Worm (Caenorhabditis elegans) whole organism, L2 larva: ENCODE measurements around the gene fbxa-51.

Experiments
- F13H6.1 ChIP-seq: sonication (generic microtip); optimal IDR thresholded peaks from 2 replicates; lab custom pipeline; 2016; ENCODE audit warnings: missing genetic modification characterization, missing compliant biosample characterization
- R02D3.7 ChIP-seq: fragments of 150-350 bp; optimal IDR thresholded peaks from 2 replicates; lab custom pipeline; 2014; ENCODE audit warnings: missing biosample characterization, missing genetic modification characterization
- ama-1 ChIP-seq: fragments of 150-350 bp; optimal IDR thresholded peaks from 2 replicates; lab custom pipeline; 2018; ENCODE audit warnings: inconsistent platforms
- egl-27 ChIP-seq: sonication (generic microtip); optimal IDR thresholded peaks from 3 replicates; lab custom pipeline; 2017; ENCODE audit warnings: missing biosample characterization, missing genetic modification reagents, missing genetic modification characterization
- elt-1 ChIP-seq: fragments of 150-350 bp; optimal IDR thresholded peaks from 2 replicates; lab custom pipeline; 2014; ENCODE audit warnings: missing biosample characterization, missing genetic modification characterization
- gmeb-1 ChIP-seq: fragments of 150-350 bp; optimal IDR thresholded peaks from 2 replicates; lab custom pipeline; 2014; ENCODE audit warnings: missing biosample characterization, missing genetic modification characterization
- mdl-1 ChIP-seq, 2 experiments: fragments of 150-350 bp in 1 of 2; sonication (generic microtip) in 1 of 2; optimal IDR thresholded peaks; 2 replicates each; lab custom pipeline; 2017; ENCODE audit warnings: missing biosample characterization in 2 of 2, missing genetic modification characterization in 2 of 2
- snpc-4 ChIP-seq: fragments of 150-350 bp; optimal IDR thresholded peaks from 2 replicates; lab custom pipeline; 2014; ENCODE audit warnings: missing biosample characterization, missing genetic modification characterization
- unc-39 ChIP-seq: fragments of 150-350 bp; optimal IDR thresholded peaks from 2 replicates; lab custom pipeline; 2014; ENCODE audit warnings: missing biosample characterization, missing genetic modification characterization
- unc-62 ChIP-seq: fragments of 150-350 bp; optimal IDR thresholded peaks from 2 replicates; lab custom pipeline; 2014; ENCODE audit warnings: missing biosample characterization, missing genetic modification reagents, missing genetic modification characterization
- zag-1 ChIP-seq: fragments of 150-350 bp; optimal IDR thresholded peaks from 2 replicates; lab custom pipeline; 2014; ENCODE audit warnings: missing biosample characterization, missing genetic modification characterization
- ztf-11 ChIP-seq: sonication (generic microtip); optimal IDR thresholded peaks from 2 replicates; lab custom pipeline; 2017; ENCODE audit warnings: missing biosample characterization, missing genetic modification characterization

DNA sequence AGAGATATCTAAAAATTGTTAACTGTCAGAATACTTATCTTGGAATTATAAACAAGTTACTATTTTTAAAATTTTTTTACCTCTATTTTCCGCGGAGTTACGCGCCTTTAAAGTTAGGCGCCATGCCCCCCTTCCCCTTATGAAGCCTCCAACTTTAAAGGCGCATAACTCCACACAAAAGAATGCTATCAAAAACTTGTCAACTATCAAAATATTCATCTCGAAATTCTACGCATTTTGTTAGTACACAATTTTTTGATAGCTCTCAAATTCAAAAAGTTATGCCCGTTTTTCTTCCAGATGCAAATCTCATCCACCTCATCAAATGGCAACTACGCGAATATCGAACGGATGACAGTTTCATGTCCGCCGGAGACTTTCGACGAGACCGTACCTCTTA, 20.9 kb downstream of the fbxa-51 start, which contains the start of gene tbc-10:
- TF ChIP-seq ama-1 (lab: Kevin White, UChicago) = no peak
- no peak for TF ChIP-seq R02D3.7
- no peak for TF ChIP-seq unc-62 (GFP tag; lab: Kevin White, UChicago)
- no peak for TF ChIP-seq zag-1 (tag; lab: Kevin White, UChicago)
- no peak for TF ChIP-seq mdl-1 (tag; optimal IDR thresholded peaks at IDR 0.05; lab: Kevin White, UChicago)
- TF ChIP-seq egl-27 (tag; lab: Kevin White, UChicago) = no peak
- TF ChIP-seq F13H6.1 (tag; lab: Kevin White, UChicago) = no peak
- no peak for TF ChIP-seq snpc-4 (tag; lab: Kevin White, UChicago)
- no peak for TF ChIP-seq gmeb-1 (tag; lab: Kevin White, UChicago)
- no peak for TF ChIP-seq elt-1
- no peak for TF ChIP-seq ztf-11 (tag; lab: Kevin White, UChicago)
- no peak for TF ChIP-seq unc-39 (tag; lab: Kevin White, UChicago)
